Worm (Caenorhabditis elegans): ENCODE measurements around the gene srt-11.

DNA sequence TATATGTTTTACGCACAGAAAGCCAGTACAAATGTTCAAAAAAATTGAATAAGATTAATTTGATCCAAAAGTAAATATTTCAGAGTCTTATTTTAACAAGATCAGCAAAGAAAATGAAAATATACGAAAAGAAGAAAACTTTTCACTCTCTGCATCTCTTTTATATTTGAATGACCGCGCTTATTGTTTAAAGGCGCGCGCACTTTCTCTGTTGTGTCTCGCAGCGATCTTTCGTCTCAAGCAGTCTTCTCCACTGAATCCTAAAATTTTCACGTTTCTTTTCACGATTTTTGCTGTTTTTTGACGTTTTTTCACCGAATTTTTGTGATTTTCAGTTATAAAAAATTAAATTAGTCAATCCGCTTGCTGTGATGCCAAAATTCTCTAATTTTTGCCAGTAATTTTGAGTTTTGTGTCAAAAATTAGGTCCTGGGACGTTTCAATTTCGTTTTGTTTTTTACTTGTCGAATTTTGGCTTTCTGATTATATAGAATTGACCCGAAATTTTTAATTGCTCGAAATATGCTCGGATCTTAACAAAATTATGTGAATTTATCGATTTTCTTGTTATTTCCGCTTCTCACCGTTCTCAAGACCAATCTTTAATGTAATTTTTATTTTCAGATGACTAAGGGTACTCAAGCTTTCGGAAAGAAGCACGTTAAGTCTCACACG is 9.2 kb downstream of the srt-11 start, which contains the start of gene W01D2.1:
- no peak for TF ChIP-seq him-1 (tag; optimal IDR thresholded peaks at IDR 0.05)
- TF ChIP-seq W03F9.2 (tag; optimal IDR thresholded peaks at IDR 0.05) = peak; percentile 24
- no peak for TF ChIP-seq dao-5 (tag; optimal IDR thresholded peaks at IDR 0.05)
